Worm (Caenorhabditis elegans) whole organism, midembryonic: Measurements from ENCODE around the gene nlt-1.

ENCODE experiments used
- T22C8.4 ChIP-seq: fragments of 200-800 bp; sonication (Bioruptor generic); IDR thresholded peaks from 2 replicates; pipeline ENCODE4 v1.3.6; 2022; ENCODE audit warnings: missing genetic modification characterization, missing compliant biosample characterization
- cog-1 ChIP-seq: sonication (generic microtip); optimal IDR thresholded peaks from 2 replicates; lab custom pipeline; 2016; ENCODE audit warnings: missing genetic modification characterization, missing compliant biosample characterization
- flt-1 ChIP-seq: fragments of 200-800 bp; sonication (Bioruptor generic); IDR thresholded peaks from 2 replicates; pipeline ENCODE4 v1.3.6; 2022; ENCODE audit warnings: missing genetic modification characterization, missing compliant biosample characterization
- klf-2 ChIP-seq: fragments of 200-800 bp; sonication (Bioruptor generic); conservative IDR thresholded peaks from 2 replicates; pipeline ENCODE4 v1.3.6; 2022; ENCODE audit warnings: missing genetic modification reagents, missing genetic modification characterization, missing compliant biosample characterization
- med-1 ChIP-seq: sonication (generic microtip); optimal IDR thresholded peaks from 2 replicates; lab custom pipeline; 2017; ENCODE audit warnings: missing genetic modification characterization, mild to moderate bottlenecking, missing compliant biosample characterization, antibody characterized with exemption, missing genetic modification reagents; ENCODE audit not compliant: insufficient read depth
- ref-1 ChIP-seq: fragments of 200-800 bp; sonication (Bioruptor generic); conservative IDR thresholded peaks from 2 replicates; pipeline ENCODE4 v1.3.6; 2022; ENCODE audit warnings: missing genetic modification reagents, missing genetic modification characterization, missing compliant biosample characterization
- tab-1 ChIP-seq: fragments of 200-800 bp; sonication (Bioruptor generic); IDR thresholded peaks from 2 replicates; pipeline ENCODE4 v1.3.6; 2022; ENCODE audit warnings: missing genetic modification characterization, missing compliant biosample characterization
- ztf-23 ChIP-seq: fragments of 200-800 bp; sonication (Bioruptor generic); IDR thresholded peaks from 2 replicates; pipeline ENCODE4 v1.3.6; 2022; ENCODE audit warnings: missing genetic modification reagents, missing genetic modification characterization, missing compliant biosample characterization
- ztf-29 ChIP-seq: fragments of 200-800 bp; sonication (Bioruptor generic); IDR thresholded peaks from 2 replicates; pipeline ENCODE4 v1.3.6; 2022; ENCODE audit warnings: missing genetic modification reagents, missing genetic modification characterization, missing compliant biosample characterization

DNA sequence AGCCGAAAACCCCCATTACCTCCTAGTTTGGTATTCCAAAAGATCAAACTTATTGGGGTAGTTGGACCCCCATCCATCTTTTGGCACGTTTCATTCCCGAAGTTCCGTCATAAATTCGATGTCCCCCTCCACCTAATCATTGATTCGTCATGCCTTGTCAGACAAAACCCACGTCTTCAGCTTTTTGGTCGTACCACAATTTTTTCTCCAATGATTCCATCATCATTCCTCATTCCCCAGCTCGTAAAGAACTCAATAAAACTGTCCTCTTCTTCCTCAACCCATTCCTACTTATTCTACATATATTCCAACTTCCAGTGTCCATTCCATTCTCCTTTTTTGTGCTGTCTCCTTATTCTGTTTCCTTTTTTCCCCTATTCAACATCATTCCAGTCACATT, 47.6 kb upstream of the nlt-1 start, which contains the start of gene flp-4:
- TF ChIP-seq cog-1 (tag; lab: Kevin White, UChicago) = no peak
- TF ChIP-seq ztf-23 (GFP tag; lab: Robert Waterston, UW) = no peak
- no peak for TF ChIP-seq med-1 (GFP tag; lab: Kevin White, UChicago)
- no peak for TF ChIP-seq klf-2 (GFP tag; lab: Robert Waterston, UW)
- no peak for TF ChIP-seq ref-1 (GFP tag; lab: Robert Waterston, UW)
- no peak for TF ChIP-seq T22C8.4 (GFP tag; lab: Robert Waterston, UW)
- no peak for TF ChIP-seq tab-1 (GFP tag; lab: Robert Waterston, UW)
- TF ChIP-seq flt-1 (GFP tag; lab: Robert Waterston, UW) = no peak
- TF ChIP-seq ztf-29 (GFP tag; lab: Robert Waterston, UW) = no peak
